Worm (Caenorhabditis elegans): ENCODE measurements around the gene mes-6.
A peak's percentile ranks its signal among the peaks of the same experiment; 100 is the strongest.

The mes-6 gene

ce11 chrIV:8464187-8464586, 46.9 kb upstream of the mes-6 start:
- no peak for TF ChIP-seq dmd-4 (tag; optimal IDR thresholded peaks at IDR 0.05)
- TF ChIP-seq nhr-25 (tag; optimal IDR thresholded peaks at IDR 0.05): peak; percentile 62
- TF ChIP-seq lin-11 (tag; optimal IDR thresholded peaks at IDR 0.05): no peak
- no peak for TF ChIP-seq gmeb-1 (tag; optimal IDR thresholded peaks at IDR 0.05)
- no peak for TF ChIP-seq nhr-237 (tag; optimal IDR thresholded peaks at IDR 0.05)
- TF ChIP-seq nhr-12 (tag; optimal IDR thresholded peaks at IDR 0.05): no peak
- no peak for TF ChIP-seq ztf-1 (GFP tag; conservative IDR thresholded peaks at IDR 0.05)
- no peak for TF ChIP-seq sem-4 (tag; optimal IDR thresholded peaks at IDR 0.05)
- no peak for TF ChIP-seq R02D3.7 (tag; optimal IDR thresholded peaks at IDR 0.05)
- TF ChIP-seq alr-1 (tag; optimal IDR thresholded peaks at IDR 0.05): no peak
- no peak for TF ChIP-seq mab-5 (tag; optimal IDR thresholded peaks at IDR 0.05)
- peak in 1 of 2 experiments; percentile 6 for TF ChIP-seq mdl-1 (tag; optimal IDR thresholded peaks at IDR 0.05)
- no peak for TF ChIP-seq snpc-4 (tag; optimal IDR thresholded peaks at IDR 0.05)
- peak; percentile 39 for TF ChIP-seq blmp-1 (tag; optimal IDR thresholded peaks at IDR 0.05; ENCODE audit: insufficient read depth)
- TF ChIP-seq nhr-10 (tag; optimal IDR thresholded peaks at IDR 0.05): no peak
- TF ChIP-seq unc-62 (GFP tag; optimal IDR thresholded peaks at IDR 0.05): no peak
- TF ChIP-seq lin-13 (GFP tag; optimal IDR thresholded peaks at IDR 0.05): no peak
- no peak for TF ChIP-seq C34F6.9 (tag; optimal IDR thresholded peaks at IDR 0.05)
- TF ChIP-seq nhr-129 (tag; optimal IDR thresholded peaks at IDR 0.05): no peak
- no peak for TF ChIP-seq sma-3 (GFP tag; optimal IDR thresholded peaks at IDR 0.05)
- no peak for TF ChIP-seq peb-1 (tag; optimal IDR thresholded peaks at IDR 0.05)
- no peak for TF ChIP-seq lin-39 (tag; optimal IDR thresholded peaks at IDR 0.05)
- no peak for TF ChIP-seq ZK546.5 (tag; optimal IDR thresholded peaks at IDR 0.05)
- no peak for TF ChIP-seq fos-1 (tag; optimal IDR thresholded peaks at IDR 0.05)
- no peak for TF ChIP-seq elt-1 (tag; optimal IDR thresholded peaks at IDR 0.05)
- no peak for TF ChIP-seq nhr-23 (tag; optimal IDR thresholded peaks at IDR 0.05)
- TF ChIP-seq sma-9 (GFP tag; optimal IDR thresholded peaks at IDR 0.05): peak; percentile 28
- TF ChIP-seq sma-9 (tag; optimal IDR thresholded peaks at IDR 0.05): no peak
- TF ChIP-seq crh-2 (tag; optimal IDR thresholded peaks at IDR 0.05): peak; percentile 20
- TF ChIP-seq unc-55 (GFP tag; optimal IDR thresholded peaks at IDR 0.05): no peak
- TF ChIP-seq nhr-6 (tag; optimal IDR thresholded peaks at IDR 0.05): no peak
- TF ChIP-seq lsy-2 (tag; optimal IDR thresholded peaks at IDR 0.05): no peak
- no peak for TF ChIP-seq egl-27 (tag; optimal IDR thresholded peaks at IDR 0.05)
- no peak for TF ChIP-seq ama-1 (optimal IDR thresholded peaks at IDR 0.05)
- TF ChIP-seq ceh-82 (tag; optimal IDR thresholded peaks at IDR 0.05): no peak
- no peak for TF ChIP-seq nhr-21 (tag; optimal IDR thresholded peaks at IDR 0.05)
- TF ChIP-seq ztf-4 (tag; optimal IDR thresholded peaks at IDR 0.05): no peak

- TF ChIP-seq unc-55 (GFP tag; optimal IDR thresholded peaks at IDR 0.05): no peak
- no peak for TF ChIP-seq lin-13 (GFP tag; optimal IDR thresholded peaks at IDR 0.05)
- TF ChIP-seq crh-2 (tag; optimal IDR thresholded peaks at IDR 0.05): no peak
- TF ChIP-seq ceh-16 (tag; optimal IDR thresholded peaks at IDR 0.05): no peak
- TF ChIP-seq nhr-10 (tag; optimal IDR thresholded peaks at IDR 0.05): no peak
- TF ChIP-seq aly-2 (tag; optimal IDR thresholded peaks at IDR 0.05): no peak
- TF ChIP-seq alr-1 (tag; optimal IDR thresholded peaks at IDR 0.05): no peak
- no peak for TF ChIP-seq blmp-1 (tag; optimal IDR thresholded peaks at IDR 0.05; ENCODE audit: insufficient read depth)
- no peak for TF ChIP-seq snpc-4 (tag; optimal IDR thresholded peaks at IDR 0.05)
- TF ChIP-seq lin-11 (tag; optimal IDR thresholded peaks at IDR 0.05): no peak
- no peak for TF ChIP-seq F13H6.1 (tag; optimal IDR thresholded peaks at IDR 0.05)
- TF ChIP-seq mab-5 (tag; optimal IDR thresholded peaks at IDR 0.05): no peak
- no peak for TF ChIP-seq dmd-4 (tag; optimal IDR thresholded peaks at IDR 0.05)
- no peak for TF ChIP-seq lin-39 (tag; optimal IDR thresholded peaks at IDR 0.05)
- TF ChIP-seq nhr-21 (tag; optimal IDR thresholded peaks at IDR 0.05): no peak
- TF ChIP-seq ztf-11 (tag; optimal IDR thresholded peaks at IDR 0.05): no peak
- TF ChIP-seq nhr-12 (tag; optimal IDR thresholded peaks at IDR 0.05): no peak
- no peak for TF ChIP-seq egl-27 (tag; optimal IDR thresholded peaks at IDR 0.05)
- no peak for TF ChIP-seq unc-62 (GFP tag; optimal IDR thresholded peaks at IDR 0.05)
Measured at ce11 chrIV:8472493-8472892, 38.6 kb upstream of the mes-6 start, which contains the start of gene oat-1. Gene oat-1 (minus strand): TSS chrIV:8472593.

ce11 chrIV:8473756-8474155, 37.3 kb upstream of the mes-6 start, which contains the start of gene C28C12.11:
Gene C28C12.11 (plus strand): TSS chrIV:8474056.
- TF ChIP-seq nhr-237 (tag; optimal IDR thresholded peaks at IDR 0.05): no peak
- TF ChIP-seq ama-1 (optimal IDR thresholded peaks at IDR 0.05): no peak
- TF ChIP-seq elt-3 (tag; optimal IDR thresholded peaks at IDR 0.05): no peak
- TF ChIP-seq gmeb-1 (tag; optimal IDR thresholded peaks at IDR 0.05): no peak
- TF ChIP-seq nhr-25 (tag; optimal IDR thresholded peaks at IDR 0.05): no peak
- no peak for TF ChIP-seq fos-1 (tag; optimal IDR thresholded peaks at IDR 0.05)
- TF ChIP-seq ceh-82 (tag; optimal IDR thresholded peaks at IDR 0.05): no peak
- no peak for TF ChIP-seq nhr-6 (tag; optimal IDR thresholded peaks at IDR 0.05)
- TF ChIP-seq unc-39 (tag; optimal IDR thresholded peaks at IDR 0.05): no peak
- TF ChIP-seq sem-4 (tag; optimal IDR thresholded peaks at IDR 0.05): no peak
- no peak for TF ChIP-seq nhr-12 (tag; optimal IDR thresholded peaks at IDR 0.05)
- no peak for TF ChIP-seq Y55F3AM.14 (GFP tag; optimal IDR thresholded peaks at IDR 0.05)
- no peak for TF ChIP-seq ZK546.5 (tag; optimal IDR thresholded peaks at IDR 0.05)
- TF ChIP-seq alr-1 (tag; optimal IDR thresholded peaks at IDR 0.05): no peak
- no peak for TF ChIP-seq snpc-4 (tag; optimal IDR thresholded peaks at IDR 0.05)
- no peak for TF ChIP-seq aly-2 (tag; optimal IDR thresholded peaks at IDR 0.05)
- TF ChIP-seq nhr-129 (tag; optimal IDR thresholded peaks at IDR 0.05): no peak
- TF ChIP-seq blmp-1 (tag; optimal IDR thresholded peaks at IDR 0.05; ENCODE audit: insufficient read depth): no peak
- no peak for TF ChIP-seq sma-9 (GFP tag; optimal IDR thresholded peaks at IDR 0.05)
- no peak for TF ChIP-seq sma-9 (tag; optimal IDR thresholded peaks at IDR 0.05)
- no peak for TF ChIP-seq ztf-4 (tag; optimal IDR thresholded peaks at IDR 0.05)
